Fruit fly (Drosophila melanogaster) whole organism, embryonic: ENCODE results near the gene CG5515.
A peak's percentile ranks its signal among the peaks of the same experiment; 100 is the strongest.

Experiments used
- Asciz ChIP-seq: fragments of 200-800 bp; sonication (Bioruptor generic); optimal IDR thresholded peaks from 2 replicates; lab custom pipeline; 2017; ENCODE audit warnings: missing biosample characterization, mild to moderate bottlenecking, missing genetic modification characterization, missing genetic modification reagents
- Atf-2 ChIP-seq: fragments of 200-800 bp; sonication (Bioruptor generic); optimal IDR thresholded peaks from 2 replicates; lab custom pipeline; 2016; ENCODE audit warnings: missing biosample characterization, missing genetic modification characterization
- Atf3 ChIP-seq: fragments of 200-800 bp; sonication (Bioruptor generic); optimal IDR thresholded peaks from 3 replicates; lab custom pipeline; 2016; ENCODE audit warnings: missing biosample characterization, missing genetic modification characterization
- Bteb2 ChIP-seq: fragments of 200-800 bp; sonication (Bioruptor generic); optimal IDR thresholded peaks from 2 replicates; lab custom pipeline; 2016; ENCODE audit warnings: missing biosample characterization, missing genetic modification characterization
- C15 ChIP-seq: fragments of 200-800 bp; sonication (Bioruptor generic); IDR thresholded peaks from 3 replicates; pipeline ENCODE4 v1.3.6; 2022; ENCODE audit warnings: missing biosample characterization, missing genetic modification characterization
- CG11723 ChIP-seq: fragments of 200-800 bp; sonication (Bioruptor generic); optimal IDR thresholded peaks from 2 replicates; lab custom pipeline; 2017; ENCODE audit warnings: missing biosample characterization, mild to moderate bottlenecking, missing genetic modification characterization
- CG12659 ChIP-seq: fragments of 200-800 bp; sonication (Bioruptor generic); optimal IDR thresholded peaks from 3 replicates; lab custom pipeline; 2017; ENCODE audit warnings: mild to moderate bottlenecking, missing biosample characterization, missing genetic modification reagents, missing genetic modification characterization
- CG14050 ChIP-seq: fragments of 200-800 bp; sonication (Bioruptor generic); IDR thresholded peaks from 3 replicates; pipeline ENCODE4 v1.3.6; 2022; ENCODE audit warnings: missing biosample characterization, missing genetic modification characterization
- CG14860 ChIP-seq: fragments of 200-800 bp; sonication (Bioruptor generic); IDR thresholded peaks from 3 replicates; pipeline ENCODE4 v1.3.6; 2022; ENCODE audit warnings: missing biosample characterization, missing genetic modification characterization; ENCODE audit not compliant: partially characterized antibody
- CG15601 ChIP-seq: fragments of 200-800 bp; sonication (Bioruptor generic); optimal IDR thresholded peaks from 3 replicates; lab custom pipeline; 2019; ENCODE audit warnings: missing biosample characterization, mild to moderate bottlenecking, missing genetic modification characterization, moderate library complexity
- CG17186 ChIP-seq: fragments of 200-800 bp; sonication (Bioruptor generic); optimal IDR thresholded peaks from 3 replicates; lab custom pipeline; 2017; ENCODE audit warnings: missing biosample characterization, missing genetic modification reagents, missing genetic modification characterization
- CG17361 ChIP-seq: fragments of 200-800 bp; sonication (Bioruptor generic); IDR thresholded peaks from 3 replicates; pipeline ENCODE4 v1.3.6; 2022; ENCODE audit warnings: missing biosample characterization, missing genetic modification characterization
- CG1792 ChIP-seq: fragments of 200-800 bp; sonication (Bioruptor generic); optimal IDR thresholded peaks from 2 replicates; lab custom pipeline; 2016; ENCODE audit warnings: missing biosample characterization, missing genetic modification characterization
- CG1832 ChIP-seq: fragments of 200-800 bp; sonication (Bioruptor generic); optimal IDR thresholded peaks from 2 replicates; lab custom pipeline; 2017; ENCODE audit warnings: missing biosample characterization, mild to moderate bottlenecking, missing genetic modification characterization, inconsistent platforms
- CG18764 ChIP-seq: fragments of 200-800 bp; sonication (Bioruptor generic); optimal IDR thresholded peaks from 3 replicates; lab custom pipeline; 2016; ENCODE audit warnings: missing biosample characterization, missing genetic modification characterization
- CG2202 ChIP-seq: fragments of 200-800 bp; sonication (Bioruptor generic); optimal IDR thresholded peaks from 2 replicates; lab custom pipeline; 2018; ENCODE audit warnings: missing biosample characterization, mild to moderate bottlenecking, missing genetic modification characterization
- CG3065 ChIP-seq: fragments of 200-800 bp; sonication (Bioruptor generic); optimal IDR thresholded peaks from 2 replicates; lab custom pipeline; 2016; ENCODE audit warnings: missing biosample characterization, missing genetic modification characterization
- CG31224 ChIP-seq: fragments of 200-800 bp; sonication (Bioruptor generic); IDR thresholded peaks from 2 replicates; pipeline ENCODE4 v1.3.6; 2022; ENCODE audit warnings: missing biosample characterization, missing genetic modification characterization
- CG32532 ChIP-seq: fragments of 200-800 bp; sonication (Bioruptor generic); IDR thresholded peaks from 2 replicates; pipeline ENCODE4 v1.3.6; 2022; ENCODE audit warnings: missing biosample characterization, missing genetic modification characterization
- CG34224 ChIP-seq: fragments of 200-800 bp; sonication (Bioruptor generic); IDR thresholded peaks from 3 replicates; pipeline ENCODE4 v1.3.6; 2022; ENCODE audit warnings: missing biosample characterization, missing genetic modification characterization; ENCODE audit not compliant: partially characterized antibody
- CG3726 ChIP-seq: fragments of 200-800 bp; sonication (Bioruptor generic); IDR thresholded peaks from 3 replicates; pipeline ENCODE4, ENCODE4 v1.3.6; 2022; ENCODE audit warnings: missing biosample characterization, missing genetic modification characterization
- CG9215 ChIP-seq: fragments of 200-800 bp; sonication (Bioruptor generic); IDR thresholded peaks from 2 replicates; pipeline ENCODE4 v1.3.6; 2022; ENCODE audit warnings: missing biosample characterization, missing genetic modification characterization
- CTCF ChIP-seq: fragments of 200-800 bp; sonication (Bioruptor generic); optimal IDR thresholded peaks from 2 replicates; lab custom pipeline; 2017; ENCODE audit warnings: missing biosample characterization, mild to moderate bottlenecking, missing genetic modification characterization, moderate library complexity
- CrebB ChIP-seq: fragments of 200-800 bp; sonication (Bioruptor generic); optimal IDR thresholded peaks from 3 replicates; lab custom pipeline; 2018; ENCODE audit warnings: missing biosample characterization, mild to moderate bottlenecking, missing genetic modification characterization
- D ChIP-seq, 2 experiments: fragments of 200-800 bp in 1 of 2; fragments of >200 bp in 1 of 2; sonication (Bioruptor generic) in 1 of 2; optimal IDR thresholded peaks; 2 replicates in 1 of 2; 3 replicates in 1 of 2; lab custom pipeline; 2017; ENCODE audit warnings: mild to moderate bottlenecking in 1 of 2, missing biosample characterization in 1 of 2, missing genetic modification characterization in 1 of 2, missing genetic modification reagents in 1 of 2
- Deaf1 ChIP-seq: fragments of 200-800 bp; optimal IDR thresholded peaks from 3 replicates; lab custom pipeline; 2019; ENCODE audit warnings: missing biosample characterization, mild to moderate bottlenecking, missing genetic modification characterization, moderate library complexity
- Fer3 ChIP-seq: fragments of 200-800 bp; sonication (Bioruptor generic); optimal IDR thresholded peaks from 2 replicates; lab custom pipeline; 2018; ENCODE audit warnings: missing biosample characterization, mild to moderate bottlenecking, missing genetic modification characterization, moderate library complexity
- Hr3 ChIP-seq: fragments of 200-800 bp; sonication (Bioruptor generic); optimal IDR thresholded peaks from 3 replicates; lab custom pipeline; 2016; ENCODE audit warnings: missing biosample characterization, missing genetic modification characterization
- Med ChIP-seq: fragments of 200-800 bp; sonication (Bioruptor generic); peaks from one replicate; lab custom pipeline; 2016; ENCODE audit warnings: missing biosample characterization, missing genetic modification characterization, mild to moderate bottlenecking, inconsistent platforms, moderate library complexity
- NC2β ChIP-seq: fragments of 200-800 bp; sonication (Bioruptor generic); optimal IDR thresholded peaks from 2 replicates; lab custom pipeline; 2016; ENCODE audit warnings: missing biosample characterization, missing genetic modification characterization
- Poxn ChIP-seq: fragments of 200-800 bp; sonication (Bioruptor generic); IDR thresholded peaks from 2 replicates; pipeline ENCODE4 v1.3.6; 2022; ENCODE audit warnings: missing biosample characterization, missing genetic modification characterization
- ato ChIP-seq: fragments of 200-800 bp; sonication (Bioruptor generic); IDR thresholded peaks from 2 replicates; pipeline ENCODE4 v1.3.6; 2022; ENCODE audit warnings: missing biosample characterization, missing genetic modification characterization; ENCODE audit not compliant: partially characterized antibody
- bcd ChIP-seq: fragments of 200-800 bp; sonication (Bioruptor generic); optimal IDR thresholded peaks from 2 replicates; lab custom pipeline; 2017; ENCODE audit warnings: missing biosample characterization, mild to moderate bottlenecking, missing genetic modification characterization
- caup ChIP-seq: fragments of 200-800 bp; sonication (Bioruptor generic); optimal IDR thresholded peaks from 3 replicates; lab custom pipeline; 2017; ENCODE audit warnings: missing biosample characterization, mild to moderate bottlenecking, missing genetic modification characterization, moderate library complexity; ENCODE audit not compliant: severe bottlenecking
- danr ChIP-seq: fragments of 200-800 bp; sonication (Bioruptor generic); IDR thresholded peaks from 2 replicates; pipeline ENCODE4 v1.3.6; 2022; ENCODE audit warnings: missing biosample characterization, missing genetic modification characterization
- dmrt99B ChIP-seq: fragments of 200-800 bp; sonication (Bioruptor generic); optimal IDR thresholded peaks from 2 replicates; lab custom pipeline; 2018; ENCODE audit warnings: missing biosample characterization, mild to moderate bottlenecking, missing genetic modification characterization, moderate library complexity
- dpn ChIP-seq, 2 experiments: fragments of 200-800 bp; sonication (Bioruptor generic); optimal IDR thresholded peaks; 3 replicates each; lab custom pipeline; 2016; ENCODE audit warnings: missing biosample characterization in 2 of 2, missing genetic modification characterization in 2 of 2
- her ChIP-seq: fragments of 200-800 bp; sonication (Bioruptor generic); optimal IDR thresholded peaks from 2 replicates; lab custom pipeline; 2016; ENCODE audit warnings: missing biosample characterization, missing genetic modification characterization
- jigr1 ChIP-seq: fragments of 200-800 bp; sonication (Bioruptor generic); IDR thresholded peaks from 3 replicates; pipeline ENCODE4 v1.3.6; 2022; ENCODE audit warnings: missing biosample characterization, missing genetic modification characterization
- jumu ChIP-seq: fragments of 200-800 bp; sonication (Bioruptor generic); optimal IDR thresholded peaks from 3 replicates; lab custom pipeline; 2016; ENCODE audit warnings: missing biosample characterization, missing genetic modification characterization
- lov ChIP-seq, 2 experiments: fragments of 200-800 bp in 1 of 2; fragments of >200 bp in 1 of 2; sonication (Bioruptor generic) in 1 of 2; IDR thresholded peaks in 1 of 2; optimal IDR thresholded peaks in 1 of 2; 2 replicates in 1 of 2; 3 replicates in 1 of 2; pipeline versions ENCODE4 v1.3.6 to Lab custom; 2017 to 2022; ENCODE audit warnings: missing biosample characterization in 1 of 2, missing genetic modification characterization in 1 of 2
- pho ChIP-seq: fragments of 200-800 bp; sonication (Bioruptor generic); optimal IDR thresholded peaks from 2 replicates; lab custom pipeline; 2016; ENCODE audit warnings: missing biosample characterization, missing genetic modification characterization
- prd ChIP-seq, 3 experiments: fragments of >200 bp in 2 of 3; fragments of 200-800 bp in 1 of 3; sonication (Bioruptor generic) in 1 of 3; optimal IDR thresholded peaks in 2 of 3; IDR thresholded peaks in 1 of 3; 2 replicates in 2 of 3; 3 replicates in 1 of 3; pipeline versions ENCODE4 v1.3.6 to Lab custom; 2017 to 2022; ENCODE audit warnings: missing biosample characterization in 1 of 3, missing genetic modification characterization in 1 of 3
- pros ChIP-seq: fragments of 200-800 bp; sonication (Bioruptor generic); optimal IDR thresholded peaks from 3 replicates; lab custom pipeline; 2019; ENCODE audit warnings: missing biosample characterization, mild to moderate bottlenecking, missing genetic modification characterization, moderate library complexity
- ranshi ChIP-seq: fragments of 200-800 bp; sonication (Bioruptor generic); IDR thresholded peaks from 2 replicates; pipeline ENCODE4 v1.3.6; 2022; ENCODE audit warnings: missing biosample characterization, missing genetic modification characterization
- sob ChIP-seq: fragments of 200-800 bp; sonication (Bioruptor generic); IDR thresholded peaks from 2 replicates; pipeline ENCODE4 v1.3.6; 2022; ENCODE audit warnings: missing biosample characterization, missing genetic modification characterization
- tll ChIP-seq, 2 experiments: fragments of 200-800 bp in 1 of 2; fragments of >200 bp in 1 of 2; sonication (Bioruptor generic) in 1 of 2; optimal IDR thresholded peaks; 2 replicates each; lab custom pipeline; 2017 to 2019; ENCODE audit warnings: missing biosample characterization in 2 of 2, missing genetic modification characterization in 2 of 2, mild to moderate bottlenecking in 1 of 2, moderate library complexity in 1 of 2
- tup ChIP-seq: fragments of 200-800 bp; sonication (Bioruptor generic); optimal IDR thresholded peaks from 2 replicates; lab custom pipeline; 2016; ENCODE audit warnings: missing biosample characterization, mild to moderate bottlenecking, missing genetic modification characterization, moderate library complexity

Gene CG5515

DNA sequence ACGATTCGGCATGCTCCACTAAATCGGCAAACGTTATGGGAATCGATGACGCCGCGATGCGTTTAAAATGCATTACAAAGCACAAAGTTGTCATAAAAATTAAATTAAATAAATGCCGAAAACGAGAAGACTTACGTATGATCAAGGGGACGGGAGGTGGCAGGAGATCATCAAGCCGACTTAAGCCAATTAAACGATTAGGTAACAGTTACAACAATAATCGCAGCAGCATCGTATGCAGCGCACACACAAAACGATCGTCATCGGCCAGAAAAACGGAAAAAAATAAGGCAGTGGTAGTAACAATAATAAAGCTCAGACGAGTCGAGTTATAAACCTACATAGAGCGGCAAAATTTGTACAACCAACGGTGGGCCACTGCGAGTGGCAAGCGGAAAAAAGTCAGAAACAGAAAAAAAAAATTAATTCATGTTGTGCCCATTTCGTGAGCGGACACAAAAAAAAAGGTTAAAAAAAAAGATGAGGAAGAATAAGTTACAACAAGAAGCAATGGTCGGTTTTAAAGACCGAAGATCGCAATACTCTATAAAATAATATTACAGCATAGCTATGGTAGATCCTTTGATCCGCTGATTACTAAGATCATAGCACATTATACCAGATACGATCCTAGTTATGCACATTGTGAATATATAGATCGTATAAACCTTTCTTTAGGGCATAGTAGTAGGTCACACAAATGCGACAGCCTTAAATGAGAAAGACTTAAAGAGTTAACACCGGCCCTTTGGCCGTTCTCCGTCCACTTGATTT lies 17.8 kb upstream of the CG5515 start (continued):
- TF ChIP-seq pros (GFP tag; lab: Kevin White, UChicago), result no peak
- no peak for TF ChIP-seq tll (GFP tag; optimal IDR thresholded peaks at IDR 0.05; lab: Kevin White, UChicago)
- no peak for TF ChIP-seq prd (optimal IDR thresholded peaks at IDR 0.05; lab: Kevin White, UChicago)
- TF ChIP-seq prd (GFP tag; IDR thresholded peaks at IDR 0.05; lab: Robert Waterston, UW), result peak; percentile 41; the same call in 1 of the 3 replicates
- TF ChIP-seq CTCF, result no peak
- TF ChIP-seq ato (GFP tag; lab: Robert Waterston, UW), result no peak
- no peak for TF ChIP-seq CrebB (tag; lab: Kevin White, UChicago)
- no peak for TF ChIP-seq CG9215 (GFP tag; lab: Robert Waterston, UW)
- TF ChIP-seq pho (GFP tag; lab: Kevin White, UChicago), result no peak
- no peak for TF ChIP-seq tup (GFP tag; lab: Kevin White, UChicago)
- TF ChIP-seq caup (GFP tag; lab: Kevin White, UChicago), result no peak
- TF ChIP-seq CG18764 (GFP tag; lab: Kevin White, UChicago), result no peak
- no peak for TF ChIP-seq CG2202 (tag; lab: Kevin White, UChicago)
- TF ChIP-seq CG1792, result no peak
- TF ChIP-seq dpn (GFP tag; optimal IDR thresholded peaks at IDR 0.05; lab: Kevin White, UChicago), result peak in 1 of 2 experiments; percentile 45
- TF ChIP-seq Fer3 (tag; lab: Kevin White, UChicago), result peak; percentile 49
- peak; percentile 49; the same call in 2 of the 3 replicates for TF ChIP-seq CG14050 (GFP tag; lab: Robert Waterston, UW)
- TF ChIP-seq dmrt99B (tag; lab: Kevin White, UChicago), result peak; percentile 85
- TF ChIP-seq ranshi, result no peak
- TF ChIP-seq jumu (GFP tag; lab: Kevin White, UChicago), result no peak
- TF ChIP-seq Med (GFP tag; lab: Kevin White, UChicago), result peak; percentile 81
- peak; percentile 34 for TF ChIP-seq bcd
- no peak for TF ChIP-seq Atf3 (GFP tag; lab: Kevin White, UChicago)
- TF ChIP-seq Hr3, result peak; percentile 35
- TF ChIP-seq jigr1 (GFP tag; lab: Robert Waterston, UW), result no peak
- peak; percentile 42; the same call in 1 of the 2 replicates for TF ChIP-seq sob (GFP tag; lab: Robert Waterston, UW)
- no peak for TF ChIP-seq CG3065 (GFP tag; lab: Kevin White, UChicago)
- TF ChIP-seq her, result no peak
- no peak for TF ChIP-seq CG31224 (GFP tag; lab: Robert Waterston, UW)
- no peak for TF ChIP-seq C15 (GFP tag; lab: Robert Waterston, UW)
- no peak for TF ChIP-seq Bteb2 (GFP tag; lab: Kevin White, UChicago)
- TF ChIP-seq CG32532 (GFP tag; lab: Robert Waterston, UW), result no peak
- no peak for TF ChIP-seq lov (optimal IDR thresholded peaks at IDR 0.05; lab: Kevin White, UChicago)
- peak; percentile 32; the same call in 1 of the 3 replicates for TF ChIP-seq lov (GFP tag; IDR thresholded peaks at IDR 0.05; lab: Robert Waterston, UW)
- TF ChIP-seq CG14860 (GFP tag; lab: Robert Waterston, UW), result no peak
- peak; percentile 21 for TF ChIP-seq Asciz (GFP tag; lab: Kevin White, UChicago)
- TF ChIP-seq danr (GFP tag; lab: Robert Waterston, UW), result peak; percentile 38
- no peak for TF ChIP-seq Deaf1 (tag; lab: Kevin White, UChicago)
- no peak for TF ChIP-seq CG17186
- TF ChIP-seq CG1832 (GFP tag; lab: Kevin White, UChicago), result no peak
- TF ChIP-seq Poxn (GFP tag; lab: Robert Waterston, UW), result no peak
- TF ChIP-seq NC2β, result no peak
- 0 out of 3 replicates have a peak, but pooled peaks have one; percentile 42 for TF ChIP-seq CG17361
- no peak for TF ChIP-seq CG3726
- no peak for TF ChIP-seq CG34224 (GFP tag; lab: Robert Waterston, UW)
- TF ChIP-seq Atf-2, result no peak
- peak; percentile 52 for TF ChIP-seq CG15601 (tag; lab: Kevin White, UChicago)
- TF ChIP-seq CG12659, result peak; percentile 19
- TF ChIP-seq D (optimal IDR thresholded peaks at IDR 0.05; lab: Kevin White, UChicago), result no peak
- TF ChIP-seq D (GFP tag; optimal IDR thresholded peaks at IDR 0.05; lab: Kevin White, UChicago), result peak; percentile 53
- TF ChIP-seq CG11723 (GFP tag; lab: Kevin White, UChicago), result peak; percentile 16
